Worm (Caenorhabditis elegans): ENCODE measurements around the gene Y42H9AR.5.

Y42H9AR.5 gene

DNA sequence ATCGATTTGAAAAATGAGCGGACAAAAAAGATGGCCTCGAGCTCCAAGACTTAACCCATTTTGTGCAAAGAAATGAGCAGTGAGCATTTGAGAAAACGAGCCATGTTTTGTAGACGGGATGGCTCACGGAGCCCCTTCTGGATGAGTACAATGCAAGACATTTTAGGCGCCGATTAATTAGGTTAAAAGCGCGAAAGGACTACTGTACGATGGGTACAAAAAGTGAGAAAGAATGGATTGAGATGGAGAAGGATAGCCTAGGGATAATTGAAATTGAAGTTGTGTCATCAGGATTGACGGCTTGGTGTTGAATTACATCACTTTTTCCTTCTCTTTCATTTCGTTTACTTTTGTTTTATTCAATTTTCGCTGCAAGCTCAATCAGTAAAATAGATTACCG, 21.5 kb upstream of the Y42H9AR.5 start:
- TF ChIP-seq unc-42 (tag; optimal IDR thresholded peaks at IDR 0.05) (peak; percentile 62), npax-4 (tag; optimal IDR thresholded peaks at IDR 0.05) (no peak), eyg-1 (tag; optimal IDR thresholded peaks at IDR 0.05) (no peak), ceh-6 (GFP tag; optimal IDR thresholded peaks at IDR 0.05) (no peak), pat-9 (tag; optimal IDR thresholded peaks at IDR 0.05) (no peak)

DNA sequence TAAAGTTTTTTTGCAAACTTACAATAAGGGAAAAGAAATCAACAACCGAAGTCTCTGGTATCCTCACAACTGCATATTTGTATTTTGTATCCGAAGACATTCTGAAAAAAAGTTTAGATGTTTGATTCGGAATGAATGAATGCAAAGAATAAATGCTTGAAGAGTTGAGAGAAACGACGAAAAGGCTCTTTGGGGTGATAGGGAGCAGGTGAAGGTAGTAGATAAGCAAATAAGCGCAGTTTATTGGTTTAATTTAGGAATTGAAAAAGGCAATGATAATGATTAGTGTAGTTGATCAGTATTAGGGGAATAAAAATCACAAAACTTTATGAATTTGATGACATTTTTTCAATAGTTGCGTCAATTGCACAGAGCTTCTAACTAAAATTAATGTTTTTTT, 15.8 kb upstream of the Y42H9AR.5 start, which contains the start of gene nsy-7:
Gene nsy-7, minus strand, starts transcription at position 101 of the 400 bp plus-strand sequence.
- TF ChIP-seq hlh-30 (tag; optimal IDR thresholded peaks at IDR 0.05; ENCODE audit: insufficient read depth) (no peak), Y22D7AL.16 (tag; optimal IDR thresholded peaks at IDR 0.05) (no peak), ztf-16 (tag; optimal IDR thresholded peaks at IDR 0.05) (no peak), hlh-15 (tag; optimal IDR thresholded peaks at IDR 0.05) (no peak), unc-3 (GFP tag; conservative IDR thresholded peaks at IDR 0.05) (no peak), unc-3 (tag; optimal IDR thresholded peaks at IDR 0.05) (no peak)

DNA sequence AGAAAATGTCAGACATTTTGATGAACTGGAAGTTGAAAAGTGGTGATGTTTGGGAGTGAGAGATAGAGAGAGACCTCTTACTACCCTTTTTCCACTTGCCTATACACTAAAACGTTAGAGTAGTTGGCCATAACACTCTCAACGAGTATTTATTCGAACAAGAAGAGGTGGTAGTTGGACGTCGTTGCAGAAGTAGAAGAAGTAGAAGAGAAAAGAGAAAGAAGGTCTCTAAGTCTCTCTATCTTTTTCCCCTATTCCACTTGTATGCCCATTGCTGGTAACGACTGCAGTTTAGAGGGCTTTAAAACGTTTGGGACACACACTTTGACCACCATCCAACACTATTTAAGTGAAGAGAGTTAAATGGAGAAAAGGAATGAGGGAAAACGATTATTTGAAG, 10.8 kb upstream of the Y42H9AR.5 start:
- TF ChIP-seq eyg-1 (tag; optimal IDR thresholded peaks at IDR 0.05) (no peak), sox-2 (GFP tag; IDR thresholded peaks at IDR 0.05) (no peak), mec-3 (tag; optimal IDR thresholded peaks at IDR 0.05; ENCODE audit: borderline replicate concordance) (no peak), ttx-3 (tag; optimal IDR thresholded peaks at IDR 0.05) (no peak), ceh-22 (tag; optimal IDR thresholded peaks at IDR 0.05) (no peak), odd-2 (tag; optimal IDR thresholded peaks at IDR 0.05) (no peak), hlh-13 (GFP tag; optimal IDR thresholded peaks at IDR 0.05) (no peak), ceh-14 (tag; optimal IDR thresholded peaks at IDR 0.05) (no peak), C38D4.7 (GFP tag; optimal IDR thresholded peaks at IDR 0.05) (no peak), fax-1 (tag; optimal IDR thresholded peaks at IDR 0.05) (no peak), nhr-232 (tag; optimal IDR thresholded peaks at IDR 0.05) (no peak), elt-4 (tag; optimal IDR thresholded peaks at IDR 0.05) (no peak), zip-5 (tag; optimal IDR thresholded peaks at IDR 0.05) (no peak), npax-4 (tag; optimal IDR thresholded peaks at IDR 0.05) (no peak), sox-4 (tag; optimal IDR thresholded peaks at IDR 0.05) (no peak), ceh-9 (tag; optimal IDR thresholded peaks at IDR 0.05) (no peak)

DNA sequence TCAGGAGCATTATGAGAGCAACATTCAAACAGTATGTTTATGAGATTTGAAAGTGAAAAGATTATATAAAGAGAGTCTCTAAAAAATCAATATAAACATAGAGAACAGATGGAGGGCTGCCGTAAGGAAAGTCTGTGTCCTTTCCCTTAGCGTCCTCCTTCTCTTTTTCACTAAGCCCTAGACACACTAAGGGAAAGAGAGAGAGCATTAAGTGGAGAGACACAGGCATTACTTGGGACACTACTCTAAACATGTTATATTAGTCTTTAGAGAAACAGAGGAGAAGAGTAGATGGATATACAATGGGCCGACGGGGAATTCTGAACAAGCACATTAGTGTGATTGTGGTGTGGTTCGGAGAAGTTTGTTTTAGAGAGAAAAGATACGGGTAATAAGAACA, 6.0 kb upstream of the Y42H9AR.5 start:
- TF ChIP-seq unc-42 (tag; optimal IDR thresholded peaks at IDR 0.05) (peak; percentile 7), fkh-6 (tag; optimal IDR thresholded peaks at IDR 0.05) (no peak), dmd-4 (tag; optimal IDR thresholded peaks at IDR 0.05; ENCODE audit: borderline replicate concordance) (no peak), F13H6.1 (tag; optimal IDR thresholded peaks at IDR 0.05) (no peak)

DNA sequence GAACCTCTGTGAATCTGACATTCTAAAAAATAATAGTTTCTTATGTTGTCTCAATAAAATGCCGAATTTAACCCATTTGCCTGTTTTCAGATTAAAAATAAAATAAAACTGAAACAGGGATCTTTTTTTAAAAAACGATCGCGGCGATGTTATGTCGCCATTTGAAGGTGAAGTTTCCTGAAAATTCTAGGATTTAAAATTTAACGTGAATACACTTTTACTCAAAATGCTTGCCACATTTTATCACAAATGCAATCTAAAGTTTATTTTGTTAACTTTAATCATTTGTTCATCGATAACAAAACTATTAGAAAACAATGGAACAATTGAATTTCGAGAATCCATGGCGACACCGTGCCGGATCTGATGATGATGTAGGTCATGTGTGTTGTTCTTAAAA, 2.7 kb upstream of the Y42H9AR.5 start, which contains the start of gene Y42H9AR.2:
Gene Y42H9AR.2, plus strand, starts transcription at position 301 of the 400 bp plus-strand sequence.
- TF ChIP-seq fax-1 (tag; optimal IDR thresholded peaks at IDR 0.05) (no peak), pha-2 (tag; optimal IDR thresholded peaks at IDR 0.05) (no peak), tbx-7 (tag; optimal IDR thresholded peaks at IDR 0.05) (no peak), hlh-15 (tag; optimal IDR thresholded peaks at IDR 0.05) (no peak), pag-3 (tag; optimal IDR thresholded peaks at IDR 0.05; ENCODE audit: borderline replicate concordance) (no peak), ttx-3 (tag; optimal IDR thresholded peaks at IDR 0.05) (no peak), hlh-6 (tag; optimal IDR thresholded peaks at IDR 0.05) (no peak), ref-2 (tag; optimal IDR thresholded peaks at IDR 0.05) (no peak)

DNA sequence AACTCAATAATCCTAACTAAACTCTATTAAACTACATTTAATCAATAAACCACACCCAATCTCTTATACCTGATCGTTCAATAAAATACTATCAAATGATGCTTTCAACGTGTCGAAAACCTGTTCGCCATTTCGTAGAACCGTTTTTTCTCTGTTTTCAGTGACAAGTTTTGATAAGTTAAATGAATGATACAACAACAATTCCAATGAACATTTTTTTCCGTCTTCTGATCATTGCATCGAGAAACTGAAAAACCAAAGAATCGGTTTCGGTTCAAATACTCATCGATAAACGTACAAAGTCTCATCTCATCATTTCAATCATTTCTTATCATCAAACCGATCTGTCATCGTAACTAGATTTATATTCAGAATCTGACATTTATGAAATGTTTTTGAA, 865 bp downstream of the Y42H9AR.5 start:
- TF ChIP-seq hlh-15 (tag; optimal IDR thresholded peaks at IDR 0.05) (no peak), unc-55 (GFP tag; optimal IDR thresholded peaks at IDR 0.05) (peak; percentile 28)
